Fruit fly (Drosophila melanogaster): ENCODE results near the gene Root.

The Root gene

dm6 chr3R:24113070-24113385, at the start of gene Root:
Gene Root, plus strand, starts transcription at chr3R:24113286.
- TF ChIP-seq Myc (optimal IDR thresholded peaks at IDR 0.05), result no peak
- TF ChIP-seq psq (optimal IDR thresholded peaks at IDR 0.05), result no peak
- TF ChIP-seq ttk (optimal IDR thresholded peaks at IDR 0.05), result no peak
- TF ChIP-seq insv (optimal IDR thresholded peaks at IDR 0.05), result no peak
- no peak for TF ChIP-seq h (optimal IDR thresholded peaks at IDR 0.05)
- no peak for TF ChIP-seq Sin3A (optimal IDR thresholded peaks at IDR 0.05)

- no peak for TF ChIP-seq insv (optimal IDR thresholded peaks at IDR 0.05)
- no peak for TF ChIP-seq psq (optimal IDR thresholded peaks at IDR 0.05)
- no peak for TF ChIP-seq Sin3A (optimal IDR thresholded peaks at IDR 0.05)
- TF ChIP-seq h (optimal IDR thresholded peaks at IDR 0.05), result no peak
- no peak for TF ChIP-seq ttk (optimal IDR thresholded peaks at IDR 0.05)
- TF ChIP-seq Myc (optimal IDR thresholded peaks at IDR 0.05), result no peak
These were observed 47.4 kb upstream of the Root start for dm6 chr3R:24065718-24066117.

dm6 chr3R:24068830-24069229, 44.3 kb upstream of the Root start:
- TF ChIP-seq h (optimal IDR thresholded peaks at IDR 0.05), result no peak
- no peak for TF ChIP-seq insv (optimal IDR thresholded peaks at IDR 0.05)
- no peak for TF ChIP-seq Sin3A (optimal IDR thresholded peaks at IDR 0.05)
- TF ChIP-seq psq (optimal IDR thresholded peaks at IDR 0.05), result no peak
- TF ChIP-seq Myc (optimal IDR thresholded peaks at IDR 0.05), result no peak
- no peak for TF ChIP-seq ttk (optimal IDR thresholded peaks at IDR 0.05)

dm6 chr3R:24069965-24070364, 43.1 kb upstream of the Root start:
- no peak for TF ChIP-seq psq (optimal IDR thresholded peaks at IDR 0.05)
- no peak for TF ChIP-seq insv (optimal IDR thresholded peaks at IDR 0.05)
- TF ChIP-seq h (optimal IDR thresholded peaks at IDR 0.05), result no peak
- TF ChIP-seq Sin3A (optimal IDR thresholded peaks at IDR 0.05), result no peak
- TF ChIP-seq ttk (optimal IDR thresholded peaks at IDR 0.05), result no peak
- TF ChIP-seq Myc (optimal IDR thresholded peaks at IDR 0.05), result no peak

dm6 chr3R:24073703-24074102, 39.4 kb upstream of the Root start:
- TF ChIP-seq Myc (optimal IDR thresholded peaks at IDR 0.05), result no peak
- TF ChIP-seq Sin3A (optimal IDR thresholded peaks at IDR 0.05), result no peak
- no peak for TF ChIP-seq insv (optimal IDR thresholded peaks at IDR 0.05)
- TF ChIP-seq h (optimal IDR thresholded peaks at IDR 0.05), result no peak
- no peak for TF ChIP-seq ttk (optimal IDR thresholded peaks at IDR 0.05)
- TF ChIP-seq psq (optimal IDR thresholded peaks at IDR 0.05), result no peak

- TF ChIP-seq psq (optimal IDR thresholded peaks at IDR 0.05), result no peak
- TF ChIP-seq ttk (optimal IDR thresholded peaks at IDR 0.05), result no peak
- no peak for TF ChIP-seq Sin3A (optimal IDR thresholded peaks at IDR 0.05)
- TF ChIP-seq insv (optimal IDR thresholded peaks at IDR 0.05), result no peak
- no peak for TF ChIP-seq Myc (optimal IDR thresholded peaks at IDR 0.05)
- TF ChIP-seq h (optimal IDR thresholded peaks at IDR 0.05), result no peak
These were observed 34.0 kb upstream of the Root start for dm6 chr3R:24079110-24079509.

- TF ChIP-seq insv (optimal IDR thresholded peaks at IDR 0.05) (no peak), Myc (optimal IDR thresholded peaks at IDR 0.05) (no peak), ttk (optimal IDR thresholded peaks at IDR 0.05) (no peak), Sin3A (optimal IDR thresholded peaks at IDR 0.05) (no peak), h (optimal IDR thresholded peaks at IDR 0.05) (no peak), psq (optimal IDR thresholded peaks at IDR 0.05) (no peak)
These were observed 33.5 kb upstream of the Root start for dm6 chr3R:24079613-24080012.

- TF ChIP-seq Myc (optimal IDR thresholded peaks at IDR 0.05) (no peak), Sin3A (optimal IDR thresholded peaks at IDR 0.05) (no peak), insv (optimal IDR thresholded peaks at IDR 0.05) (no peak), psq (optimal IDR thresholded peaks at IDR 0.05) (no peak), ttk (optimal IDR thresholded peaks at IDR 0.05) (no peak), h (optimal IDR thresholded peaks at IDR 0.05) (no peak)
These were observed 28.1 kb upstream of the Root start for dm6 chr3R:24084975-24085374.

dm6 chr3R:24090143-24090542, 22.9 kb upstream of the Root start:
- TF ChIP-seq insv (optimal IDR thresholded peaks at IDR 0.05) (no peak), ttk (optimal IDR thresholded peaks at IDR 0.05) (no peak)

dm6 chr3R:24091653-24092052, 21.4 kb upstream of the Root start:
- TF ChIP-seq insv (optimal IDR thresholded peaks at IDR 0.05) (no peak), h (optimal IDR thresholded peaks at IDR 0.05) (no peak), Sin3A (optimal IDR thresholded peaks at IDR 0.05) (no peak)

- TF ChIP-seq Myc (optimal IDR thresholded peaks at IDR 0.05) (no peak), h (optimal IDR thresholded peaks at IDR 0.05) (no peak), Sin3A (optimal IDR thresholded peaks at IDR 0.05) (no peak), insv (optimal IDR thresholded peaks at IDR 0.05) (no peak), ttk (optimal IDR thresholded peaks at IDR 0.05) (no peak), psq (optimal IDR thresholded peaks at IDR 0.05) (no peak)
These were observed 20.4 kb upstream of the Root start for dm6 chr3R:24092590-24093151.

- TF ChIP-seq psq (optimal IDR thresholded peaks at IDR 0.05) (no peak), insv (optimal IDR thresholded peaks at IDR 0.05) (no peak), Sin3A (optimal IDR thresholded peaks at IDR 0.05) (no peak), ttk (optimal IDR thresholded peaks at IDR 0.05) (no peak), h (optimal IDR thresholded peaks at IDR 0.05) (no peak), Myc (optimal IDR thresholded peaks at IDR 0.05) (no peak)
These were observed 19.7 kb upstream of the Root start for dm6 chr3R:24093430-24093829.

All from Kc167 (cell line).